Fruit fly (Drosophila melanogaster): ENCODE measurements around the gene GMF.
A peak's percentile ranks its signal among the peaks of the same experiment; 100 is the strongest.

The GMF gene

dm6 chr2L:16307026-16307703 is 4.4 kb upstream of the GMF start, which contains the start of the genes CG5861 and Syx5 (continued):
- TF ChIP-seq hb (GFP tag; IDR thresholded peaks at IDR 0.05; ENCODE audit: partially characterized antibody): peak; percentile 70; the same call in 1 of the 3 replicates
- TF ChIP-seq lbe (GFP tag; optimal IDR thresholded peaks at IDR 0.05): peak; percentile 82
- no peak; the same call in 1 of the 2 replicates for TF ChIP-seq CG9215 (GFP tag; IDR thresholded peaks at IDR 0.05)
- peak; percentile 69; the same call in 1 of the 2 replicates for TF ChIP-seq Rfx (GFP tag; IDR thresholded peaks at IDR 0.05)
- TF ChIP-seq mld (GFP tag; IDR thresholded peaks at IDR 0.05; ENCODE audit: partially characterized antibody): peak; percentile 71; the same call in 2 of the 3 replicates
- TF ChIP-seq CG11456 (GFP tag; IDR thresholded peaks at IDR 0.05): peak; percentile 70; the same call in 2 of the 3 replicates
- TF ChIP-seq twi (tag; optimal IDR thresholded peaks at IDR 0.05): peak; percentile 54
- no peak for TF ChIP-seq C15 (GFP tag; IDR thresholded peaks at IDR 0.05)
- no peak for TF ChIP-seq CG14667 (GFP tag; IDR thresholded peaks at IDR 0.05)
- no peak for TF ChIP-seq Elba2 (GFP tag; optimal IDR thresholded peaks at IDR 0.05)
- no peak for TF ChIP-seq CG4360 (GFP tag; IDR thresholded peaks at IDR 0.05)
- peak; percentile 95 for TF ChIP-seq sna (GFP tag; IDR thresholded peaks at IDR 0.05; ENCODE audit: partially characterized antibody)
- TF ChIP-seq psq (GFP tag; optimal IDR thresholded peaks at IDR 0.05): no peak
- TF ChIP-seq lilli (GFP tag; optimal IDR thresholded peaks at IDR 0.05): peak; percentile 57
- no peak for TF ChIP-seq CG18599 (GFP tag; optimal IDR thresholded peaks at IDR 0.05)
- TF ChIP-seq cg (GFP tag; optimal IDR thresholded peaks at IDR 0.05): peak; percentile 93
- no peak for TF ChIP-seq kni (GFP tag; optimal IDR thresholded peaks at IDR 0.05)
- peak; percentile 78 for TF ChIP-seq CG14710 (tag; optimal IDR thresholded peaks at IDR 0.05)
- TF ChIP-seq E2f1 (GFP tag; IDR thresholded peaks at IDR 0.05): no peak
- TF ChIP-seq scrt (GFP tag; optimal IDR thresholded peaks at IDR 0.05): peak; percentile 62
- TF ChIP-seq toy (GFP tag; IDR thresholded peaks at IDR 0.05): no peak
- peak; percentile 84 for TF ChIP-seq inv (GFP tag; IDR thresholded peaks at IDR 0.05; ENCODE audit: partially characterized antibody)
- TF ChIP-seq CG17912 (GFP tag; optimal IDR thresholded peaks at IDR 0.05): peak; percentile 22
- peak; percentile 61 for TF ChIP-seq CG4617 (GFP tag; optimal IDR thresholded peaks at IDR 0.05; ENCODE audit: borderline replicate concordance)
- no peak for TF ChIP-seq CG12104 (GFP tag; optimal IDR thresholded peaks at IDR 0.05)
- peak; percentile 64 for TF ChIP-seq Ptx1 (GFP tag; IDR thresholded peaks at IDR 0.05)
- peak; percentile 69 for TF ChIP-seq sens (GFP tag)
- TF ChIP-seq onecut (GFP tag; IDR thresholded peaks at IDR 0.05): no peak
- TF ChIP-seq CG6272 (GFP tag; IDR thresholded peaks at IDR 0.05): 0 out of 2 replicates have a peak, but pooled peaks have one; percentile 59
- TF ChIP-seq CG10431 (GFP tag; optimal IDR thresholded peaks at IDR 0.05): no peak
- TF ChIP-seq CG15479 (GFP tag; optimal IDR thresholded peaks at IDR 0.05): no peak
- TF ChIP-seq CG15696 (tag; optimal IDR thresholded peaks at IDR 0.05): peak; percentile 27
- TF ChIP-seq dati (GFP tag; IDR thresholded peaks at IDR 0.05): no peak
- TF ChIP-seq so (GFP tag; IDR thresholded peaks at IDR 0.05): no peak
- TF ChIP-seq CG33213 (GFP tag; optimal IDR thresholded peaks at IDR 0.05): no peak
- peak; percentile 55 for TF ChIP-seq NFAT (GFP tag; IDR thresholded peaks at IDR 0.05)
- TF ChIP-seq rib (GFP tag; IDR thresholded peaks at IDR 0.05): no peak
- TF ChIP-seq slou (GFP tag; optimal IDR thresholded peaks at IDR 0.05): no peak
- no peak for TF ChIP-seq pum (GFP tag; optimal IDR thresholded peaks at IDR 0.05)
- TF ChIP-seq ham (GFP tag; IDR thresholded peaks at IDR 0.05): no peak
- TF ChIP-seq Fer3 (tag; optimal IDR thresholded peaks at IDR 0.05): peak; percentile 60
- TF ChIP-seq pita (GFP tag; optimal IDR thresholded peaks at IDR 0.05): no peak
- no peak for TF ChIP-seq CG2875 (GFP tag; optimal IDR thresholded peaks at IDR 0.05)
- peak; percentile 46 for TF ChIP-seq sisA (GFP tag; IDR thresholded peaks at IDR 0.05)
- no peak for TF ChIP-seq corto (GFP tag; optimal IDR thresholded peaks at IDR 0.05)
- no peak for TF ChIP-seq TFAM (GFP tag; optimal IDR thresholded peaks at IDR 0.05)
- peak; percentile 78; the same call in 3 of the 4 replicates for TF ChIP-seq chinmo (GFP tag; IDR thresholded peaks at IDR 0.05; ENCODE audit: partially characterized antibody)
- peak; percentile 80 for TF ChIP-seq CG7745 (tag; optimal IDR thresholded peaks at IDR 0.05)
- TF ChIP-seq Antp (GFP tag; optimal IDR thresholded peaks at IDR 0.05): no peak
- peak; percentile 86 for TF ChIP-seq HmgZ (tag; optimal IDR thresholded peaks at IDR 0.05)

All from whole organism, embryonic.